In genomic region chrV:4523312-4523711, ce11 we compare ENCODE assay signal across 4 worm cellular contexts.
A peak's percentile ranks its signal among the peaks of the same experiment; 100 is the strongest.
TF ChIP-seq lines count a peak whose summit lies in the region.

No protein-coding gene starts in this region.

TF ChIP-seq in whole organism, L1 larva, 84 proteins besides CTCF, POLR2A, EP300 and RAD21 (continues in another document):
- TF ChIP-seq nhr-237 (tag; optimal IDR thresholded peaks at IDR 0.05; lab: Kevin White, UChicago): no peak
- TF ChIP-seq fkh-8 (tag; optimal IDR thresholded peaks at IDR 0.05; lab: Kevin White, UChicago): no peak
- no peak for TF ChIP-seq ama-1 (optimal IDR thresholded peaks at IDR 0.05; lab: Kevin White, UChicago)
- TF ChIP-seq vab-15 (tag; optimal IDR thresholded peaks at IDR 0.05; lab: Kevin White, UChicago): no peak
- TF ChIP-seq ceh-63 (GFP tag; optimal IDR thresholded peaks at IDR 0.05; lab: Kevin White, UChicago): no peak
- no peak for TF ChIP-seq sox-4 (tag; optimal IDR thresholded peaks at IDR 0.05; lab: Kevin White, UChicago)
- TF ChIP-seq ceh-8 (GFP tag; optimal IDR thresholded peaks at IDR 0.05; lab: Kevin White, UChicago): no peak
- no peak for TF ChIP-seq hlh-17 (GFP tag; optimal IDR thresholded peaks at IDR 0.05; lab: Kevin White, UChicago; ENCODE audit: borderline replicate concordance)
- TF ChIP-seq mdl-1 (tag; optimal IDR thresholded peaks at IDR 0.05; lab: Kevin White, UChicago): peak in 1 of 2 experiments; percentile 9
- no peak for TF ChIP-seq skn-1 (tag; optimal IDR thresholded peaks at IDR 0.05; lab: Kevin White, UChicago)
- peak; percentile 10 for TF ChIP-seq unc-130 (tag; optimal IDR thresholded peaks at IDR 0.05; lab: Kevin White, UChicago)
- TF ChIP-seq blmp-1 (tag; optimal IDR thresholded peaks at IDR 0.05; lab: Kevin White, UChicago): peak; percentile 51
- TF ChIP-seq jun-1 (tag; optimal IDR thresholded peaks at IDR 0.05; lab: Kevin White, UChicago): no peak
- no peak for TF ChIP-seq ceh-82 (tag; optimal IDR thresholded peaks at IDR 0.05; lab: Kevin White, UChicago)
- TF ChIP-seq elt-3 (tag; optimal IDR thresholded peaks at IDR 0.05; lab: Kevin White, UChicago): peak in 1 of 6 experiments; percentile 56
- TF ChIP-seq dpl-1 (GFP tag; optimal IDR thresholded peaks at IDR 0.05; lab: Kevin White, UChicago): no peak
- no peak for TF ChIP-seq pax-3 (tag; optimal IDR thresholded peaks at IDR 0.05; lab: Kevin White, UChicago)
- TF ChIP-seq nhr-47 (tag; optimal IDR thresholded peaks at IDR 0.05; lab: Kevin White, UChicago): no peak
- TF ChIP-seq zag-1 (tag; optimal IDR thresholded peaks at IDR 0.05; lab: Kevin White, UChicago): no peak
- TF ChIP-seq mep-1 (tag; optimal IDR thresholded peaks at IDR 0.05; lab: Kevin White, UChicago): no peak
- TF ChIP-seq ceh-90 (tag; optimal IDR thresholded peaks at IDR 0.05; lab: Kevin White, UChicago): no peak
- TF ChIP-seq unc-30 (tag; optimal IDR thresholded peaks at IDR 0.05; lab: Kevin White, UChicago): no peak
- no peak for TF ChIP-seq unc-98 (GFP tag; IDR thresholded peaks at IDR 0.05; lab: Robert Waterston, UW)
- TF ChIP-seq unc-86 (tag; optimal IDR thresholded peaks at IDR 0.05; lab: Kevin White, UChicago): no peak

TF ChIP-seq in whole organism, L2 larva, 48 proteins besides CTCF, POLR2A, EP300 and RAD21:
- TF ChIP-seq R02D3.7 (tag; optimal IDR thresholded peaks at IDR 0.05; lab: Kevin White, UChicago) (no peak), ztf-4 (tag; optimal IDR thresholded peaks at IDR 0.05; lab: Kevin White, UChicago) (no peak), C34F6.9 (tag; optimal IDR thresholded peaks at IDR 0.05; lab: Kevin White, UChicago) (no peak), peb-1 (tag; optimal IDR thresholded peaks at IDR 0.05; lab: Kevin White, UChicago) (no peak), ceh-16 (tag; optimal IDR thresholded peaks at IDR 0.05; lab: Kevin White, UChicago) (no peak), nhr-77 (tag; optimal IDR thresholded peaks at IDR 0.05; lab: Kevin White, UChicago) (no peak), skn-1 (tag; optimal IDR thresholded peaks at IDR 0.05; lab: Kevin White, UChicago) (no peak), sem-4 (tag; optimal IDR thresholded peaks at IDR 0.05; lab: Kevin White, UChicago) (no peak), alr-1 (tag; optimal IDR thresholded peaks at IDR 0.05; lab: Kevin White, UChicago) (no peak), F13H6.1 (tag; optimal IDR thresholded peaks at IDR 0.05; lab: Kevin White, UChicago) (no peak), lsy-2 (tag; optimal IDR thresholded peaks at IDR 0.05; lab: Kevin White, UChicago) (no peak), sma-3 (GFP tag; optimal IDR thresholded peaks at IDR 0.05; lab: Kevin White, UChicago) (no peak), nhr-21 (tag; optimal IDR thresholded peaks at IDR 0.05; lab: Kevin White, UChicago) (peak; percentile 46), mab-5 (tag; optimal IDR thresholded peaks at IDR 0.05; lab: Kevin White, UChicago) (no peak), Y55F3AM.14 (GFP tag; optimal IDR thresholded peaks at IDR 0.05; lab: Kevin White, UChicago) (no peak), nhr-25 (tag; optimal IDR thresholded peaks at IDR 0.05; lab: Kevin White, UChicago) (peak; percentile 39), blmp-1 (tag; optimal IDR thresholded peaks at IDR 0.05; lab: Kevin White, UChicago; ENCODE audit: insufficient read depth) (no peak)

TF ChIP-seq in whole organism, L3 larva, 47 proteins besides CTCF, POLR2A, EP300 and RAD21:
- no peak for TF ChIP-seq pqm-1 (tag; optimal IDR thresholded peaks at IDR 0.05; lab: Kevin White, UChicago)
- no peak for TF ChIP-seq snpc-4 (tag; optimal IDR thresholded peaks at IDR 0.05; lab: Kevin White, UChicago)
- peak; percentile 53 for TF ChIP-seq nhr-23 (tag; optimal IDR thresholded peaks at IDR 0.05; lab: Kevin White, UChicago)
TF ChIP-seq in whole organism, L3 larva: peak in this region for 1.

TF ChIP-seq in whole organism, L4 larva, 104 proteins besides CTCF, POLR2A, EP300 and RAD21:
- no peak for TF ChIP-seq F26F4.8 (GFP tag; conservative IDR thresholded peaks at IDR 0.05; lab: Robert Waterston, UW)
- TF ChIP-seq mxl-3 (GFP tag; optimal IDR thresholded peaks at IDR 0.05; lab: Kevin White, UChicago): no peak
- no peak for TF ChIP-seq saeg-2 (GFP tag; IDR thresholded peaks at IDR 0.05; lab: Robert Waterston, UW)
- TF ChIP-seq lin-15B (tag; optimal IDR thresholded peaks at IDR 0.05; lab: Kevin White, UChicago): no peak
- no peak for TF ChIP-seq spr-3 (GFP tag; optimal IDR thresholded peaks at IDR 0.05; lab: Kevin White, UChicago)
- no peak for TF ChIP-seq snpc-4 (tag; optimal IDR thresholded peaks at IDR 0.05; lab: Kevin White, UChicago)
- TF ChIP-seq hlh-30 (tag; optimal IDR thresholded peaks at IDR 0.05; lab: Kevin White, UChicago; ENCODE audit: insufficient read depth): peak; percentile 1
- TF ChIP-seq Y75B8A.6 (GFP tag; IDR thresholded peaks at IDR 0.05; lab: Robert Waterston, UW): no peak
- no peak for TF ChIP-seq nhr-77 (tag; optimal IDR thresholded peaks at IDR 0.05; lab: Kevin White, UChicago)
- TF ChIP-seq ceh-28 (tag; optimal IDR thresholded peaks at IDR 0.05; lab: Kevin White, UChicago): no peak
- TF ChIP-seq nhr-76 (tag; optimal IDR thresholded peaks at IDR 0.05; lab: Kevin White, UChicago): no peak
- no peak for TF ChIP-seq madf-9 (GFP tag; conservative IDR thresholded peaks at IDR 0.05; lab: Robert Waterston, UW)
- peak in 1 of 2 experiments; percentile 7 for TF ChIP-seq mdl-1 (tag; optimal IDR thresholded peaks at IDR 0.05; lab: Kevin White, UChicago)
- no peak for TF ChIP-seq lsy-2 (tag; optimal IDR thresholded peaks at IDR 0.05; lab: Kevin White, UChicago)
- no peak for TF ChIP-seq lir-3 (tag; optimal IDR thresholded peaks at IDR 0.05; lab: Kevin White, UChicago)
- no peak for TF ChIP-seq Y105C5A.15 (GFP tag; IDR thresholded peaks at IDR 0.05; lab: Robert Waterston, UW)
- no peak for TF ChIP-seq dpl-1 (GFP tag; optimal IDR thresholded peaks at IDR 0.05; lab: Kevin White, UChicago)
- no peak for TF ChIP-seq unc-62 (GFP tag; optimal IDR thresholded peaks at IDR 0.05 in 1 of 2; lab: Kevin White, UChicago)
- TF ChIP-seq unc-62 (tag; optimal IDR thresholded peaks at IDR 0.05; lab: Kevin White, UChicago): no peak
- 0 out of 2 replicates have a peak, but pooled peaks have one; percentile 31 for TF ChIP-seq lim-7 (GFP tag; IDR thresholded peaks at IDR 0.05; lab: Robert Waterston, UW)
- no peak for TF ChIP-seq zip-11 (GFP tag; IDR thresholded peaks at IDR 0.05; lab: Robert Waterston, UW)
- TF ChIP-seq Y48G9A.11 (GFP tag; IDR thresholded peaks at IDR 0.05; lab: Robert Waterston, UW): no peak
- peak; percentile 4 for TF ChIP-seq nhr-28 (tag; optimal IDR thresholded peaks at IDR 0.05; lab: Kevin White, UChicago)
- TF ChIP-seq daf-19 (GFP tag; conservative IDR thresholded peaks at IDR 0.05; lab: Robert Waterston, UW): no peak
- TF ChIP-seq pqm-1 (tag; optimal IDR thresholded peaks at IDR 0.05; lab: Kevin White, UChicago): no peak
- TF ChIP-seq gei-8 (GFP tag; optimal IDR thresholded peaks at IDR 0.05; lab: Kevin White, UChicago): no peak
- TF ChIP-seq R02D3.7 (tag; optimal IDR thresholded peaks at IDR 0.05; lab: Kevin White, UChicago): no peak
- no peak for TF ChIP-seq ztf-11 (tag; optimal IDR thresholded peaks at IDR 0.05; lab: Kevin White, UChicago)
- TF ChIP-seq egl-27 (tag; optimal IDR thresholded peaks at IDR 0.05; lab: Kevin White, UChicago): no peak
- TF ChIP-seq attf-4 (tag; optimal IDR thresholded peaks at IDR 0.05; lab: Kevin White, UChicago): no peak
- no peak for TF ChIP-seq arid-1 (GFP tag; conservative IDR thresholded peaks at IDR 0.05; lab: Robert Waterston, UW)
- TF ChIP-seq dve-1 (tag; optimal IDR thresholded peaks at IDR 0.05; lab: Kevin White, UChicago; ENCODE audit: insufficient read depth): no peak
- TF ChIP-seq lin-1 (GFP tag; IDR thresholded peaks at IDR 0.05; lab: Robert Waterston, UW): no peak
- TF ChIP-seq duxl-1 (tag; optimal IDR thresholded peaks at IDR 0.05; lab: Kevin White, UChicago; ENCODE audit: poor library complexity): no peak
- TF ChIP-seq F37D6.2 (tag; optimal IDR thresholded peaks at IDR 0.05; lab: Kevin White, UChicago): no peak
- TF ChIP-seq zip-2 (tag; optimal IDR thresholded peaks at IDR 0.05; lab: Kevin White, UChicago): no peak
- no peak for TF ChIP-seq nhr-42 (GFP tag; IDR thresholded peaks at IDR 0.05; lab: Robert Waterston, UW)
TF ChIP-seq in whole organism, L4 larva: peak in this region for 4.

Comparison
In these comparisons a context has a peak if more than half of its experiments do, and no peak if none do; other contexts are left out.
1. Of the 29 proteins assayed by ChIP-seq in both whole organism, L4 larva and whole organism, L1 larva: peak only in whole organism, L4 larva: nhr-28; only in whole organism, L1 larva: unc-130; in both: none; in neither: 26; mixed calls (peak in some experiments, not most) for 1.